Fruit fly (Drosophila melanogaster) whole organism, embryonic: Measurements from ENCODE around the gene CG32706.

ENCODE experiments used
- ATbp ChIP-seq: fragments of 200-800 bp; sonication (Bioruptor generic); optimal IDR thresholded peaks from 2 replicates; lab custom pipeline; 2017; ENCODE audit warnings: missing biosample characterization, mild to moderate bottlenecking, missing genetic modification characterization, missing genetic modification reagents
- CG10267 ChIP-seq: fragments of 200-800 bp; sonication (Bioruptor generic); optimal IDR thresholded peaks from 2 replicates; lab custom pipeline; 2018; ENCODE audit warnings: missing biosample characterization, mild to moderate bottlenecking, missing genetic modification characterization, moderate library complexity
- CG10543 ChIP-seq: fragments of 200-800 bp; sonication (Bioruptor generic); optimal IDR thresholded peaks from 3 replicates; lab custom pipeline; 2017; ENCODE audit warnings: missing biosample characterization, mild to moderate bottlenecking, missing genetic modification characterization, moderate library complexity
- CG10654 ChIP-seq: fragments of 200-800 bp; sonication (Bioruptor generic); optimal IDR thresholded peaks from 2 replicates; lab custom pipeline; 2016; ENCODE audit warnings: missing biosample characterization, missing genetic modification characterization
- CG11398 ChIP-seq: fragments of 200-800 bp; sonication (Bioruptor generic); optimal IDR thresholded peaks from 2 replicates; lab custom pipeline; 2016; ENCODE audit warnings: missing biosample characterization, missing genetic modification characterization
- CG11560 ChIP-seq: fragments of 200-800 bp; sonication (Bioruptor generic); IDR thresholded peaks from 3 replicates; pipeline ENCODE4 v1.3.6; 2022; ENCODE audit warnings: missing biosample characterization, missing genetic modification characterization
- CG12299 ChIP-seq: fragments of 200-800 bp; sonication (Bioruptor generic); optimal IDR thresholded peaks from 2 replicates; lab custom pipeline; 2018; ENCODE audit warnings: missing biosample characterization, mild to moderate bottlenecking, missing genetic modification characterization
- CG13894 ChIP-seq: fragments of 200-800 bp; sonication (Bioruptor generic); optimal IDR thresholded peaks from 3 replicates; lab custom pipeline; 2018; ENCODE audit warnings: missing biosample characterization, mild to moderate bottlenecking, missing genetic modification characterization, moderate library complexity
- CG14667 ChIP-seq: fragments of 200-800 bp; sonication (Bioruptor generic); IDR thresholded peaks from 2 replicates; pipeline ENCODE4 v1.3.6; 2022; ENCODE audit warnings: missing biosample characterization, missing genetic modification characterization
- CG14965 ChIP-seq: fragments of 200-800 bp; sonication (Bioruptor generic); optimal IDR thresholded peaks from 2 replicates; lab custom pipeline; 2016; ENCODE audit warnings: missing biosample characterization, missing genetic modification characterization, borderline replicate concordance
- CG16779 ChIP-seq: fragments of 200-800 bp; sonication (Bioruptor generic); IDR thresholded peaks from 2 replicates; pipeline ENCODE4 v1.3.6; 2022; ENCODE audit warnings: missing biosample characterization, missing genetic modification characterization
- CG17328 ChIP-seq: fragments of 200-800 bp; sonication (Bioruptor generic); IDR thresholded peaks from 2 replicates; pipeline ENCODE4 v1.3.6; 2022; ENCODE audit warnings: missing biosample characterization, missing genetic modification characterization
- CG2129 ChIP-seq: fragments of 200-800 bp; sonication (Bioruptor generic); IDR thresholded peaks from 2 replicates; pipeline ENCODE4 v1.3.6; 2022; ENCODE audit warnings: missing biosample characterization, missing genetic modification characterization; ENCODE audit not compliant: partially characterized antibody
- CG4820 ChIP-seq: fragments of 200-800 bp; sonication (Bioruptor generic); optimal IDR thresholded peaks from 3 replicates; lab custom pipeline; 2016; ENCODE audit warnings: missing biosample characterization, missing genetic modification characterization
- CG6683 ChIP-seq: fragments of 200-800 bp; sonication (Bioruptor generic); optimal IDR thresholded peaks from 2 replicates; lab custom pipeline; 2017; ENCODE audit warnings: missing biosample characterization, mild to moderate bottlenecking, missing genetic modification characterization, missing genetic modification reagents
- CG7271 ChIP-seq: fragments of 200-800 bp; sonication (Bioruptor generic); optimal IDR thresholded peaks from 2 replicates; lab custom pipeline; 2018; ENCODE audit warnings: missing biosample characterization, mild to moderate bottlenecking, missing genetic modification characterization, moderate library complexity
- CG9797 ChIP-seq: fragments of 200-800 bp; sonication (Bioruptor generic); optimal IDR thresholded peaks from 3 replicates; lab custom pipeline; 2018; ENCODE audit warnings: missing biosample characterization, mild to moderate bottlenecking, missing genetic modification characterization
- Chrac-16 ChIP-seq: fragments of 200-800 bp; sonication (Bioruptor generic); optimal IDR thresholded peaks from 3 replicates; lab custom pipeline; 2016; ENCODE audit warnings: missing biosample characterization, missing genetic modification characterization
- Deaf1 ChIP-seq: fragments of 200-800 bp; optimal IDR thresholded peaks from 3 replicates; lab custom pipeline; 2019; ENCODE audit warnings: missing biosample characterization, mild to moderate bottlenecking, missing genetic modification characterization, moderate library complexity
- Dip2 ChIP-seq: fragments of 200-800 bp; sonication (Bioruptor generic); IDR thresholded peaks from 2 replicates; pipeline ENCODE4 v1.3.6; 2022; ENCODE audit warnings: missing biosample characterization, missing genetic modification characterization
- Drgx ChIP-seq: fragments of 200-800 bp; sonication (Bioruptor generic); IDR thresholded peaks from 2 replicates; pipeline ENCODE4 v1.3.6; 2022; ENCODE audit warnings: missing biosample characterization, missing genetic modification characterization
- Ets65A ChIP-seq: fragments of 200-800 bp; sonication (Bioruptor generic); peaks from one replicate; lab custom pipeline; 2016; ENCODE audit warnings: missing biosample characterization, missing genetic modification characterization
- Fer2 ChIP-seq: fragments of 200-800 bp; sonication (Bioruptor generic); optimal IDR thresholded peaks from 2 replicates; lab custom pipeline; 2018; ENCODE audit warnings: missing biosample characterization, mild to moderate bottlenecking, missing genetic modification characterization, moderate library complexity
- HLH3B ChIP-seq: fragments of 200-800 bp; sonication (Bioruptor generic); IDR thresholded peaks from 2 replicates; pipeline ENCODE4 v1.3.6; 2022; ENCODE audit warnings: missing biosample characterization, missing genetic modification characterization
- Hr3 ChIP-seq: fragments of 200-800 bp; sonication (Bioruptor generic); optimal IDR thresholded peaks from 3 replicates; lab custom pipeline; 2016; ENCODE audit warnings: missing biosample characterization, missing genetic modification characterization
- MESR4 ChIP-seq: fragments of 200-800 bp; sonication (Bioruptor generic); optimal IDR thresholded peaks from 2 replicates; lab custom pipeline; 2018; ENCODE audit warnings: missing biosample characterization, mild to moderate bottlenecking, missing genetic modification characterization, moderate library complexity
- MTF-1 ChIP-seq: fragments of 200-800 bp; sonication (Bioruptor generic); optimal IDR thresholded peaks from 2 replicates; lab custom pipeline; 2018; ENCODE audit warnings: missing biosample characterization, mild to moderate bottlenecking, missing genetic modification characterization, borderline replicate concordance
- Nf-YC ChIP-seq: fragments of 200-800 bp; optimal IDR thresholded peaks from 3 replicates; lab custom pipeline; 2019; ENCODE audit warnings: missing biosample characterization, mild to moderate bottlenecking, missing genetic modification characterization, moderate library complexity
- Poxn ChIP-seq: fragments of 200-800 bp; sonication (Bioruptor generic); IDR thresholded peaks from 2 replicates; pipeline ENCODE4 v1.3.6; 2022; ENCODE audit warnings: missing biosample characterization, missing genetic modification characterization
- Ravus ChIP-seq: fragments of 200-800 bp; sonication (Bioruptor generic); IDR thresholded peaks from 2 replicates; pipeline ENCODE4 v1.3.6; 2022; ENCODE audit warnings: missing biosample characterization, missing genetic modification characterization
- Sox100B ChIP-seq: fragments of 200-800 bp; sonication (Bioruptor generic); optimal IDR thresholded peaks from 3 replicates; lab custom pipeline; 2018; ENCODE audit warnings: missing biosample characterization, mild to moderate bottlenecking, missing genetic modification characterization
- Sry-δ ChIP-seq: fragments of 200-800 bp; sonication (Bioruptor generic); optimal IDR thresholded peaks from 2 replicates; lab custom pipeline; 2016; ENCODE audit warnings: missing biosample characterization, missing genetic modification characterization
- al ChIP-seq: fragments of 200-800 bp; sonication (Bioruptor generic); IDR thresholded peaks from 2 replicates; pipeline ENCODE4 v1.3.6; 2022; ENCODE audit warnings: missing biosample characterization, missing genetic modification characterization
- amos ChIP-seq: fragments of 200-800 bp; sonication (Bioruptor generic); IDR thresholded peaks from 2 replicates; pipeline ENCODE4 v1.3.6; 2022; ENCODE audit warnings: missing biosample characterization, missing genetic modification characterization; ENCODE audit not compliant: partially characterized antibody
- aop ChIP-seq: fragments of 200-800 bp; sonication (Bioruptor generic); IDR thresholded peaks from 2 replicates; pipeline ENCODE4 v1.3.6; 2022; ENCODE audit warnings: missing biosample characterization, missing genetic modification characterization
- bcd ChIP-seq: fragments of 200-800 bp; sonication (Bioruptor generic); optimal IDR thresholded peaks from 2 replicates; lab custom pipeline; 2017; ENCODE audit warnings: missing biosample characterization, mild to moderate bottlenecking, missing genetic modification characterization
- chinmo ChIP-seq: fragments of 200-800 bp; sonication (Bioruptor generic); IDR thresholded peaks from 4 replicates; pipeline ENCODE4 v1.3.6; 2022; ENCODE audit warnings: missing biosample characterization, missing genetic modification characterization; ENCODE audit not compliant: partially characterized antibody
- corto ChIP-seq: fragments of 200-800 bp; sonication (Bioruptor generic); optimal IDR thresholded peaks from 2 replicates; lab custom pipeline; 2016; ENCODE audit warnings: missing biosample characterization, mild to moderate bottlenecking, missing genetic modification characterization, moderate library complexity
- cwo ChIP-seq: fragments of 200-800 bp; sonication (Bioruptor generic); optimal IDR thresholded peaks from 3 replicates; lab custom pipeline; 2017; ENCODE audit warnings: missing biosample characterization, missing genetic modification characterization, mild to moderate bottlenecking, moderate library complexity, missing genetic modification reagents
- eyg ChIP-seq: fragments of 200-800 bp; sonication (Bioruptor generic); optimal IDR thresholded peaks from 3 replicates; lab custom pipeline; 2016; ENCODE audit warnings: missing biosample characterization, missing genetic modification characterization
- fd3F ChIP-seq: fragments of 200-800 bp; sonication (Bioruptor generic); optimal IDR thresholded peaks from 2 replicates; lab custom pipeline; 2018; ENCODE audit warnings: missing biosample characterization, mild to moderate bottlenecking, missing genetic modification characterization, moderate library complexity
- jumu ChIP-seq: fragments of 200-800 bp; sonication (Bioruptor generic); optimal IDR thresholded peaks from 3 replicates; lab custom pipeline; 2016; ENCODE audit warnings: missing biosample characterization, missing genetic modification characterization
- klu ChIP-seq: fragments of 200-800 bp; sonication (Bioruptor generic); IDR thresholded peaks from 2 replicates; pipeline ENCODE4 v1.3.6; 2022; ENCODE audit warnings: missing biosample characterization, missing genetic modification characterization
- lbe ChIP-seq: fragments of 200-800 bp; sonication (Bioruptor generic); optimal IDR thresholded peaks from 2 replicates; lab custom pipeline; 2016; ENCODE audit warnings: missing biosample characterization, mild to moderate bottlenecking, missing genetic modification characterization
- pan ChIP-seq, 4 experiments: fragments of >200 bp in 3 of 4; fragments of 200-800 bp in 1 of 4; sonication (Bioruptor generic) in 1 of 4; optimal IDR thresholded peaks in 3 of 4; IDR thresholded peaks in 1 of 4; 2 replicates each; pipeline versions ENCODE4 v1.3.6 to Lab custom; 2017 to 2022; ENCODE audit warnings: missing biosample characterization in 2 of 4, missing genetic modification characterization in 2 of 4, mixed read lengths in 1 of 4
- pfk ChIP-seq: fragments of 200-800 bp; sonication (Bioruptor generic); optimal IDR thresholded peaks from 2 replicates; lab custom pipeline; 2018; ENCODE audit warnings: missing biosample characterization, mild to moderate bottlenecking, missing genetic modification characterization, moderate library complexity
- repo ChIP-seq: fragments of 200-800 bp; sonication (Bioruptor generic); optimal IDR thresholded peaks from 2 replicates; lab custom pipeline; 2016; ENCODE audit warnings: missing biosample characterization, missing genetic modification characterization
- scrt ChIP-seq: fragments of 200-800 bp; sonication (Bioruptor generic); optimal IDR thresholded peaks from 2 replicates; lab custom pipeline; 2018; ENCODE audit warnings: missing biosample characterization, mild to moderate bottlenecking, missing genetic modification characterization, moderate library complexity
- stc ChIP-seq: fragments of 200-800 bp; sonication (Bioruptor generic); IDR thresholded peaks from 2 replicates; pipeline ENCODE4 v1.3.6; 2022; ENCODE audit warnings: missing biosample characterization, missing genetic modification characterization
- trem ChIP-seq: fragments of 200-800 bp; optimal IDR thresholded peaks from 3 replicates; lab custom pipeline; 2019; ENCODE audit warnings: missing biosample characterization, mild to moderate bottlenecking, missing genetic modification characterization, moderate library complexity
- yki ChIP-seq: fragments of >200 bp; optimal IDR thresholded peaks from 3 replicates; lab custom pipeline; 2018

Gene CG32706

dm6 chrX:9068822-9069221 is 18.1 kb upstream of the CG32706 start (continued):
- TF ChIP-seq HLH3B (0 out of 2 replicates have a peak, but pooled peaks have one; percentile 12), CG10654 (GFP tag; lab: Kevin White, UChicago) (no peak), CG11398 (no peak), amos (no peak), Fer2 (tag; lab: Kevin White, UChicago) (no peak), Ravus (GFP tag; lab: Robert Waterston, UW) (no peak), repo (GFP tag; lab: Kevin White, UChicago) (no peak), CG2129 (GFP tag; lab: Robert Waterston, UW) (no peak), Sry-δ (GFP tag; lab: Kevin White, UChicago) (no peak), Deaf1 (tag; lab: Kevin White, UChicago) (no peak), ATbp (GFP tag; lab: Kevin White, UChicago) (no peak), al (GFP tag; lab: Robert Waterston, UW) (0 out of 2 replicates have a peak, but pooled peaks have one; percentile 6), lbe (GFP tag; lab: Kevin White, UChicago) (no peak), cwo (no peak), CG16779 (GFP tag; lab: Robert Waterston, UW) (0 out of 2 replicates have a peak, but pooled peaks have one; percentile 4), CG7271 (no peak), Chrac-16 (GFP tag; lab: Kevin White, UChicago) (no peak), MTF-1 (GFP tag; lab: Kevin White, UChicago) (no peak), yki (no peak), pfk (GFP tag; lab: Kevin White, UChicago) (no peak), eyg (GFP tag; lab: Kevin White, UChicago) (no peak), CG4820 (GFP tag; lab: Kevin White, UChicago) (no peak), jumu (GFP tag; lab: Kevin White, UChicago) (no peak), CG13894 (tag; lab: Kevin White, UChicago) (no peak), Sox100B (GFP tag; lab: Kevin White, UChicago) (no peak), CG14667 (GFP tag; lab: Robert Waterston, UW) (no peak), Nf-YC (tag; lab: Kevin White, UChicago) (no peak), CG10267 (tag; lab: Kevin White, UChicago) (no peak), chinmo (GFP tag; lab: Robert Waterston, UW) (no peak), corto (GFP tag; lab: Kevin White, UChicago) (no peak), Hr3 (GFP tag; lab: Kevin White, UChicago) (no peak), Ets65A (no peak), CG17328 (GFP tag; lab: Robert Waterston, UW) (0 out of 2 replicates have a peak, but pooled peaks have one; percentile 15), bcd (GFP tag; lab: Kevin White, UChicago) (no peak), Drgx (peak; percentile 77), scrt (GFP tag; lab: Kevin White, UChicago) (no peak), MESR4 (GFP tag; lab: Kevin White, UChicago) (no peak), aop (GFP tag; lab: Robert Waterston, UW) (no peak), CG6683 (GFP tag; lab: Kevin White, UChicago) (no peak), Dip2 (GFP tag; lab: Robert Waterston, UW) (no peak), fd3F (GFP tag; lab: Kevin White, UChicago) (no peak), CG12299 (tag; lab: Kevin White, UChicago) (no peak), CG11560 (tag; lab: Robert Waterston, UW) (no peak), CG9797 (GFP tag; lab: Kevin White, UChicago) (no peak), CG14965 (GFP tag; lab: Kevin White, UChicago) (no peak), klu (GFP tag; lab: Robert Waterston, UW) (no peak), CG10543 (GFP tag; lab: Kevin White, UChicago) (no peak), trem (tag; lab: Kevin White, UChicago) (no peak), Poxn (GFP tag; lab: Robert Waterston, UW) (no peak), pan (optimal IDR thresholded peaks at IDR 0.05; lab: Kevin White, UChicago) (no peak), pan (GFP tag; optimal IDR thresholded peaks at IDR 0.05 in 1 of 2, IDR thresholded peaks at IDR 0.05 in 1 of 2) (peak in 1 of 2 experiments; percentile 45), stc (GFP tag; lab: Robert Waterston, UW) (no peak)
